Fruit fly (Drosophila melanogaster) whole organism: ENCODE data around the gene E2f2.

Source experiments
- CG8478 ChIP-seq: fragments of >200 bp; optimal IDR thresholded peaks from 2 replicates; lab custom pipeline; 2018; ENCODE audit warnings: inconsistent platforms
- Dll ChIP-seq: fragments of >200 bp; optimal IDR thresholded peaks from 2 replicates; lab custom pipeline; 2017
- EcR ChIP-seq, 2 experiments: fragments of >200 bp; optimal IDR thresholded peaks; 2 replicates each; lab custom pipeline; 2017; ENCODE audit warnings: missing biosample characterization in 2 of 2, missing genetic modification characterization in 2 of 2, missing genetic modification reagents in 2 of 2
- pan ChIP-seq: fragments of >200 bp; optimal IDR thresholded peaks from 2 replicates; lab custom pipeline; 2017
- psq ChIP-seq: fragments of >200 bp; optimal IDR thresholded peaks from 2 replicates; lab custom pipeline; 2017
- usp ChIP-seq: fragments of >200 bp; optimal IDR thresholded peaks from 2 replicates; lab custom pipeline; 2017; ENCODE audit warnings: missing biosample characterization, missing genetic modification characterization, mixed read lengths

dm6 chr2L:21178436-21179216, 22.1 kb upstream of the E2f2 start:
- TF ChIP-seq psq (lab: Kevin White, UChicago) (no peak), EcR (GFP tag; optimal IDR thresholded peaks at IDR 0.05; lab: Kevin White, UChicago) (no peak), pan (lab: Kevin White, UChicago) (no peak), usp (GFP tag; lab: Kevin White, UChicago) (no peak), CG8478 (lab: Kevin White, UChicago) (no peak), Dll (no peak)
